Fruit fly (Drosophila melanogaster): ENCODE measurements around the gene SMC6.

DNA sequence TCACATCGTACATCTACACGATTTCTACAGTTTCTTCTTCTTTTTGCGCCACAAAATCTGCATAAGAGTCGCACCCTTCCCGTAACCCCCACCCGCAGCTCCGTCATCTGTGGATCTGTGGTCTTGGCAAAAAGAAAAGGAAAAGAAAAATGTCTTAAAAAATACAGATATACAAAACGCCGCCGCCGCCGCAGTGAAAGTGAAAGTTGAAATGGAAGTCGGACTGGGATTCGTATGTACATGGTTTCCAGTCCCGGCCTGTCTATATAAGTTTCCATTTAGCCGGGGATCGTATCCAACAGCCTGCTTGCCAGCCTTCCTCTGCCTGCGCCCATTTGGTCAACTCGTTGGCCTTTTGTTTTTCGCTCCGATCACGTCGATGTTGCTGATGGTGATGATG, 22.8 kb upstream of the SMC6 start:
- TF ChIP-seq insv (optimal IDR thresholded peaks at IDR 0.05) = no peak
- TF ChIP-seq h (optimal IDR thresholded peaks at IDR 0.05) = no peak
- no peak for TF ChIP-seq psq (optimal IDR thresholded peaks at IDR 0.05)
- no peak for TF ChIP-seq Sin3A (optimal IDR thresholded peaks at IDR 0.05)
- no peak for TF ChIP-seq ttk (optimal IDR thresholded peaks at IDR 0.05)
